Worm (Caenorhabditis elegans): Measurements from ENCODE around the gene F07C3.3.

F07C3.3 gene

DNA sequence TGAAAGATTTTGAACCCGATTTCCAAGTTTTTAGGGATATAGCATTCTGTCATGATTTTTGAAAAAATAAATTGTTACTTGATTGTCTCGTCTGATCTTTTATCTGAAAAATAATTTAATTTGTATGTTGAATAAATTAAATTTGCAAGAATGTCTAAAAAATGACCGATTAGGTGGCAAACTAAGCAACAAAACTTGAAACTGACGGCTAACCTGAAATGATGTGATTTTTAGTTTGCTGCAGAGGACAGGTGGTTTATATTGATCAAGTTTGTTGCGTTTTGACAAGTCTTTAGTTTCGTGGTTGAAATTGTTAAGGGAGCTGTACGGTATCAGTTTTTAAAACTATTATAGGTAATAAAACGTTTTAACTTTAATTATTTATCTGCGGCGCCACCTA, 25.3 kb upstream of the F07C3.3 start, which contains the start of gene F07C3.16:
Gene F07C3.16 (minus strand): TSS at position 101 of the 400 bp plus-strand sequence.
- TF ChIP-seq nhr-237 (tag; optimal IDR thresholded peaks at IDR 0.05) (no peak), ceh-39 (tag; optimal IDR thresholded peaks at IDR 0.05) (no peak), unc-62 (GFP tag; optimal IDR thresholded peaks at IDR 0.05) (no peak), lin-32 (GFP tag; optimal IDR thresholded peaks at IDR 0.05) (no peak), zip-8 (tag; optimal IDR thresholded peaks at IDR 0.05) (no peak), ceh-83 (GFP tag; optimal IDR thresholded peaks at IDR 0.05) (no peak), hlh-1 (tag; optimal IDR thresholded peaks at IDR 0.05) (no peak), cnd-1 (tag; optimal IDR thresholded peaks at IDR 0.05) (no peak)

DNA sequence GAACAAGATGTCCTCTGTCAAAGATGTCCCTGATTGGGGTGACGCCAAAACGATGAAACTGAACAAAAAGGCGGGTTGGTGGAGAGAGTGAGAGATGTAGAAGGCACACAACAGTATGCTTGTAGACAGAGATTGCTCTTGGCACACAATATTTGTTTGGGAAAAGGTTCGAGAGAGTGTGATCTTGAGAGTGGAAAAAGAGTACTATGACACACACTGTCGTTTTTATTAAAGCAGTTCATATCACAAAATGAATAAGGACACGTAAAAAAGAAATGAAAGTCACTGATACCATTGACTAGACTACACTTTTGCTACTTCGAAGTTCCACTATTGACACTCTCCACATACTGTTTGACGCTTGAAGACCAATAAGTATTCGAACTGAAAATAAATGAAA, 23.3 kb upstream of the F07C3.3 start:
- TF ChIP-seq ces-1 (GFP tag; optimal IDR thresholded peaks at IDR 0.05) (no peak), ceh-43 (GFP tag; optimal IDR thresholded peaks at IDR 0.05) (no peak), cnd-1 (tag; optimal IDR thresholded peaks at IDR 0.05) (no peak), snpc-4 (tag; optimal IDR thresholded peaks at IDR 0.05) (no peak), lin-32 (GFP tag; optimal IDR thresholded peaks at IDR 0.05) (no peak), nhr-76 (tag; optimal IDR thresholded peaks at IDR 0.05) (no peak), nhr-28 (tag; optimal IDR thresholded peaks at IDR 0.05) (no peak), hlh-1 (tag; optimal IDR thresholded peaks at IDR 0.05) (no peak), ceh-83 (GFP tag; optimal IDR thresholded peaks at IDR 0.05) (no peak), sptf-1 (tag; optimal IDR thresholded peaks at IDR 0.05) (no peak)

DNA sequence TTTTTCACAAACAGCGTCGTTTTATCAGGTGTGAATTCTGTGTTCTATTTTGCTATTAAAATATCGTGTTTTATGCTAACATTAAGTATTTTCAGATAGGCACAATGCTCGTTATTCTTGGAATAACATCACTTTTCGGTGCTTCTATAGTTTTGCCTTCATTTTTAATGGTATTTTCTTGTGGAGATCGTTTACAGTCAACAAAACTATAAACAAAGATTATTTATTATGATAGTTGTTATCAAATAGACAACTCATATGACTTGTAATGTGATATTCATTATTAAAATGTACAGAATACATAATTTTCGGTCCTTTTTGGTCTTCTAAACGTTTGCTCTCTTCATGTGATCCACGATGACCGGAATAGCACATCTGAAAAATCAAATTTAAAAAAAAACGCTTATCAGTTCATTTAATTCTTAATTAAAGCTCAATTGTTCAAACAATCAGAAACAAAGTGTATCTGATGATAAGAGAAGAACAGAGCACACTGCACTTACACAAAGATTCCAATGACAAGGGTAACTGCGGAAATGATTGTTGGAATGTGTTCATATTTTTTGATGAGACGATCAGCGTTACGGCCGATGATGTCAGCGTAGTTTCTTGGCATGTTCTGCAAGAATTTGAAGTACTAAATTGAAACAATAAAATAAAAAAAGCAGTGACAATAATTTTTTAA, 22.0 kb upstream of the F07C3.3 start, which contains the start of gene F07C3.9:
Gene F07C3.9 (minus strand): TSS at position 635 of the 685 bp plus-strand sequence.
- TF ChIP-seq bed-3 (GFP tag; optimal IDR thresholded peaks at IDR 0.05) (no peak), mab-5 (tag; optimal IDR thresholded peaks at IDR 0.05) (no peak), zip-8 (tag; optimal IDR thresholded peaks at IDR 0.05) (no peak), lin-13 (tag; optimal IDR thresholded peaks at IDR 0.05) (no peak), nhr-12 (tag; optimal IDR thresholded peaks at IDR 0.05) (no peak), elt-1 (tag; optimal IDR thresholded peaks at IDR 0.05; ENCODE audit: borderline replicate concordance, insufficient read depth) (no peak), hlh-1 (tag; optimal IDR thresholded peaks at IDR 0.05) (no peak), unc-39 (tag; optimal IDR thresholded peaks at IDR 0.05) (no peak), snpc-4 (tag; optimal IDR thresholded peaks at IDR 0.05) (no peak), ces-1 (GFP tag; optimal IDR thresholded peaks at IDR 0.05) (no peak), nhr-76 (tag; optimal IDR thresholded peaks at IDR 0.05) (no peak), blmp-1 (tag; optimal IDR thresholded peaks at IDR 0.05) (no peak), mep-1 (tag; optimal IDR thresholded peaks at IDR 0.05) (no peak), sem-2 (GFP tag; optimal IDR thresholded peaks at IDR 0.05) (no peak), nhr-237 (tag; optimal IDR thresholded peaks at IDR 0.05) (no peak)

DNA sequence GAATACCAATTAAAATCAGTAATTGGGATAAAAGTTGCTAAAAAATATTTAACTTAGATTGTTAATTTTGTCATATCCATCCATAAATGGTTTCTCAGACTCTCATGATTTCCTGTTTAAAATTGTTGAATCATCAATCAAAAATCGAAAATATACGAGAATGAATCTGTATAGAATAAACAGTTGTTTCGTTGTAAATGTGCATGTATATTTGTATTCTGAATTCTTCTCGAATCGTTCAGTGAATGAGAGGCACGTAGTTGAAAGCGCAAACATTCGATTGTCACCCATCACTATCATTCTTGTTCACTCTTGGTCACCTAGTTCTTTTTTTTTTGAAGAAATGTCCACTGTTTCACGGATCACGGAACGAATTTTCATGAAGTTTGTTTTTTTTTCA, 17.7 kb upstream of the F07C3.3 start, which contains the start of gene ptd-2:
Gene ptd-2 (plus strand): TSS at position 301 of the 400 bp plus-strand sequence.
- TF ChIP-seq ham-2 (GFP tag; optimal IDR thresholded peaks at IDR 0.05) (no peak), pha-4 (tag; optimal IDR thresholded peaks at IDR 0.05) (no peak), elt-1 (tag; optimal IDR thresholded peaks at IDR 0.05; ENCODE audit: borderline replicate concordance, insufficient read depth) (no peak), nhr-237 (tag; optimal IDR thresholded peaks at IDR 0.05) (no peak), cnd-1 (tag; optimal IDR thresholded peaks at IDR 0.05) (no peak), blmp-1 (tag; optimal IDR thresholded peaks at IDR 0.05) (no peak), sem-2 (GFP tag; optimal IDR thresholded peaks at IDR 0.05) (no peak), ztf-11 (tag; optimal IDR thresholded peaks at IDR 0.05) (no peak), ceh-43 (GFP tag; optimal IDR thresholded peaks at IDR 0.05) (no peak), nhr-28 (tag; optimal IDR thresholded peaks at IDR 0.05) (no peak), M03D4.4 (tag; optimal IDR thresholded peaks at IDR 0.05) (no peak), bed-3 (GFP tag; optimal IDR thresholded peaks at IDR 0.05) (no peak)

DNA sequence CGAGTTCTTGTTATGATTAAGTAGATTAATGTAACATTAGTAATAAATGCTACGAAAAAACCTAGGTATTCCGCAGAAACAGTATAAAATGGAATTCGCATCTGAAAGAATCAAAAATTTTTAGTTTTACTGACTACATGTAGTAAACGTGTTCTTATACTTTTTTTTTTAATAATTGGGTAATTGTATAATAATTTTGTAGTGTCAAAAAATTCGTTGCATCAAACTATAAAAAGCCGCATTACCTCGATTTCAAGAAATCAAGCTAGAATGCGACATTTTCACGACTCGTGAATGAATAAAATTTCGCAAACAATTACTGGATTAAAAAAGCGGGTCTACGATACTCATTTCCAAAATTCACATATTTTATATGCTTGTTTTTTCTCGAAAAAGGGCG, 17.0 kb upstream of the F07C3.3 start, which contains the start of gene str-94:
Gene str-94 (minus strand): TSS at position 101 of the 400 bp plus-strand sequence.
- no peak for TF ChIP-seq nhr-28 (tag; optimal IDR thresholded peaks at IDR 0.05)
- TF ChIP-seq lsy-2 (tag; optimal IDR thresholded peaks at IDR 0.05), result no peak
- TF ChIP-seq unc-62 (GFP tag; optimal IDR thresholded peaks at IDR 0.05), result no peak
- TF ChIP-seq snpc-4 (tag; optimal IDR thresholded peaks at IDR 0.05), result no peak
- TF ChIP-seq zip-8 (tag; optimal IDR thresholded peaks at IDR 0.05), result no peak
- no peak for TF ChIP-seq nhr-2 (tag; optimal IDR thresholded peaks at IDR 0.05)
- no peak for TF ChIP-seq sptf-1 (tag; optimal IDR thresholded peaks at IDR 0.05)
- no peak for TF ChIP-seq nhr-76 (tag; optimal IDR thresholded peaks at IDR 0.05)
- TF ChIP-seq sem-2 (GFP tag; optimal IDR thresholded peaks at IDR 0.05), result no peak
- TF ChIP-seq elt-3 (tag; optimal IDR thresholded peaks at IDR 0.05), result no peak
- no peak for TF ChIP-seq lin-13 (tag; optimal IDR thresholded peaks at IDR 0.05)
- no peak for TF ChIP-seq mep-1 (tag; optimal IDR thresholded peaks at IDR 0.05)
- no peak for TF ChIP-seq ces-1 (GFP tag; optimal IDR thresholded peaks at IDR 0.05)
- TF ChIP-seq cnd-1 (tag; optimal IDR thresholded peaks at IDR 0.05), result no peak
- TF ChIP-seq hlh-1 (tag; optimal IDR thresholded peaks at IDR 0.05), result no peak
- no peak for TF ChIP-seq ceh-43 (GFP tag; optimal IDR thresholded peaks at IDR 0.05)
- no peak for TF ChIP-seq ham-2 (GFP tag; optimal IDR thresholded peaks at IDR 0.05)
